Fruit fly (Drosophila melanogaster): ENCODE results near the gene Dup99B.
A peak's percentile ranks its signal among the peaks of the same experiment; 100 is the strongest.

DNA sequence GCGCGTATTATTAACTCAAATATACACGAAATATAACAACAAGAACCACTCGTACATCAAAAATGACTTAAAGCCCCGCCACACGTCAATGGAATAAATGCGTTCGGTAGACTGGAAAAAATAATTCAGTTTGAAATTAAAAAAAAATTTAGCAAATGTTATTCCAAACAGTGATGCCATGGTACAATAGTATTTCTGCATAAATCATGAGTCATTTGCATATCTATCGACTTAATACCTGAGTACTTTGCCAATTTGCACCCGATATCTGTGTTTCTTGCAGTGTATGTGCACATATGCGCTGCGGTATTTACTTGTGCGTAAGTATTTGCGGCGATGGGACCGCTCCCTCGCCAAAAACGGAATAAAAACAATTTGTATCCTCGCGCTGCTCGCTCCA, 48.0 kb upstream of the Dup99B start:
- TF ChIP-seq CG34367 (tag; optimal IDR thresholded peaks at IDR 0.05) (peak; percentile 72), CG4496 (GFP tag; IDR thresholded peaks at IDR 0.05) (peak; percentile 85), CG10348 (GFP tag; IDR thresholded peaks at IDR 0.05) (no peak), CG17806 (tag; optimal IDR thresholded peaks at IDR 0.05) (peak; percentile 81), CG13204 (GFP tag; optimal IDR thresholded peaks at IDR 0.05) (peak; percentile 36), Pif1B (GFP tag; optimal IDR thresholded peaks at IDR 0.05) (peak; percentile 74), CG8301 (tag; optimal IDR thresholded peaks at IDR 0.05) (peak; percentile 70), Ets98B (GFP tag; IDR thresholded peaks at IDR 0.05) (peak; percentile 72), fd96Ca (GFP tag; IDR thresholded peaks at IDR 0.05) (peak; percentile 77), EcR (GFP tag; optimal IDR thresholded peaks at IDR 0.05) (peak; percentile 51)
